Worm (Caenorhabditis elegans) whole organism, L4/young adult: Measurements from ENCODE around the gene H20E11.1.

Experiments
- W03F9.2 ChIP-seq: fragments of 150-350 bp; optimal IDR thresholded peaks from 2 replicates; lab custom pipeline; 2014; ENCODE audit warnings: missing biosample characterization, missing genetic modification characterization
- dao-5 ChIP-seq: sonication (generic microtip); optimal IDR thresholded peaks from 2 replicates; lab custom pipeline; 2016; ENCODE audit warnings: missing genotype, missing genetic modification characterization, moderate library complexity, missing compliant biosample characterization
- him-1 ChIP-seq: sonication (generic microtip); optimal IDR thresholded peaks from 2 replicates; lab custom pipeline; 2016; ENCODE audit warnings: missing genotype, missing genetic modification reagents, missing genetic modification characterization, missing compliant biosample characterization

- TF ChIP-seq him-1 (tag; lab: Kevin White, UChicago): no peak
- TF ChIP-seq dao-5: no peak
- TF ChIP-seq W03F9.2 (tag; lab: Kevin White, UChicago): no peak
These were observed 6.8 kb downstream of the H20E11.1 start for ce11 chrIV:6836769-6837168.
